Fruit fly (Drosophila melanogaster): Measurements from ENCODE around the gene CG7720.

Gene CG7720

dm6 chr3R:18739978-18740954, 54.7 kb downstream of the CG7720 start (continued):
- TF ChIP-seq Antp (GFP tag; optimal IDR thresholded peaks at IDR 0.05), result no peak
- TF ChIP-seq kni (GFP tag; optimal IDR thresholded peaks at IDR 0.05), result peak; percentile 53
- TF ChIP-seq CG14710 (tag; optimal IDR thresholded peaks at IDR 0.05), result no peak
- no peak for TF ChIP-seq CG14441 (GFP tag; IDR thresholded peaks at IDR 0.05)
- no peak for TF ChIP-seq HLH3B (GFP tag; IDR thresholded peaks at IDR 0.05)
- TF ChIP-seq CG31365 (tag; optimal IDR thresholded peaks at IDR 0.05), result no peak
- no peak for TF ChIP-seq grau (tag; optimal IDR thresholded peaks at IDR 0.05)
- TF ChIP-seq tna (GFP tag; IDR thresholded peaks at IDR 0.05; ENCODE audit: partially characterized antibody), result no peak
- TF ChIP-seq Tbp (GFP tag; optimal IDR thresholded peaks at IDR 0.05), result no peak
- TF ChIP-seq BEAF-32 (GFP tag; optimal IDR thresholded peaks at IDR 0.05), result peak; percentile 0
- TF ChIP-seq Gsc (GFP tag; IDR thresholded peaks at IDR 0.05), result no peak
- 0 out of 2 replicates have a peak, but pooled peaks have one; percentile 6 for TF ChIP-seq H2.0 (GFP tag; IDR thresholded peaks at IDR 0.05)
- TF ChIP-seq Myb (GFP tag; optimal IDR thresholded peaks at IDR 0.05), result no peak
- peak; percentile 58 for TF ChIP-seq HLHmδ (GFP tag; optimal IDR thresholded peaks at IDR 0.05)
- peak; percentile 35 for TF ChIP-seq grn (GFP tag; optimal IDR thresholded peaks at IDR 0.05)
- TF ChIP-seq NfI (GFP tag; optimal IDR thresholded peaks at IDR 0.05), result no peak
- no peak for TF ChIP-seq sim (GFP tag; IDR thresholded peaks at IDR 0.05)
- no peak for TF ChIP-seq CG2129 (GFP tag; IDR thresholded peaks at IDR 0.05; ENCODE audit: partially characterized antibody)
- TF ChIP-seq seq (GFP tag; IDR thresholded peaks at IDR 0.05), result 0 out of 2 replicates have a peak, but pooled peaks have one; percentile 19
- TF ChIP-seq CG12769 (tag; optimal IDR thresholded peaks at IDR 0.05), result peak; percentile 31
- 0 out of 3 replicates have a peak, but pooled peaks have one; percentile 24 for TF ChIP-seq CG6791 (GFP tag; IDR thresholded peaks at IDR 0.05; ENCODE audit: partially characterized antibody)
- no peak for TF ChIP-seq hkb (optimal IDR thresholded peaks at IDR 0.05)
- TF ChIP-seq hkb (GFP tag; IDR thresholded peaks at IDR 0.05), result 0 out of 2 replicates have a peak, but pooled peaks have one; percentile 52
- TF ChIP-seq CG4617 (GFP tag; optimal IDR thresholded peaks at IDR 0.05; ENCODE audit: borderline replicate concordance), result no peak
- no peak for TF ChIP-seq schlank (tag; optimal IDR thresholded peaks at IDR 0.05)
- TF ChIP-seq Xrp1 (GFP tag; IDR thresholded peaks at IDR 0.05), result no peak
- no peak for TF ChIP-seq CG12659 (GFP tag; optimal IDR thresholded peaks at IDR 0.05)
- peak; percentile 17 for TF ChIP-seq PHDP (tag; optimal IDR thresholded peaks at IDR 0.05)
- peak; percentile 9 for TF ChIP-seq CG8281 (tag; optimal IDR thresholded peaks at IDR 0.05)
- peak; percentile 62; the same call in 1 of the 3 replicates for TF ChIP-seq otp (GFP tag; IDR thresholded peaks at IDR 0.05)
- no peak for TF ChIP-seq CG13624 (GFP tag; optimal IDR thresholded peaks at IDR 0.05)
- TF ChIP-seq scrt (GFP tag; optimal IDR thresholded peaks at IDR 0.05), result peak; percentile 95
- no peak for TF ChIP-seq CG8944 (GFP tag; optimal IDR thresholded peaks at IDR 0.05)
- TF ChIP-seq Atf3 (GFP tag; optimal IDR thresholded peaks at IDR 0.05), result no peak
- TF ChIP-seq CG32767 (GFP tag; IDR thresholded peaks at IDR 0.05), result 0 out of 2 replicates have a peak, but pooled peaks have one; percentile 18
- no peak for TF ChIP-seq CG6654 (GFP tag; optimal IDR thresholded peaks at IDR 0.05)
- TF ChIP-seq CG16863 (GFP tag; optimal IDR thresholded peaks at IDR 0.05), result no peak
- peak; percentile 88 for TF ChIP-seq abd-A (tag; optimal IDR thresholded peaks at IDR 0.05)
- TF ChIP-seq wek (GFP tag; optimal IDR thresholded peaks at IDR 0.05), result peak; percentile 69
- TF ChIP-seq CG7556 (GFP tag; optimal IDR thresholded peaks at IDR 0.05), result no peak
- TF ChIP-seq CG17568 (GFP tag; optimal IDR thresholded peaks at IDR 0.05), result no peak
- no peak for TF ChIP-seq CG1602 (GFP tag; optimal IDR thresholded peaks at IDR 0.05)
- peak; percentile 28; the same call in 1 of the 2 replicates for TF ChIP-seq CG3847 (GFP tag; IDR thresholded peaks at IDR 0.05)
- peak; percentile 37; the same call in 1 of the 2 replicates for TF ChIP-seq bbx (GFP tag; IDR thresholded peaks at IDR 0.05; ENCODE audit: partially characterized antibody)
- TF ChIP-seq CG31224 (GFP tag; IDR thresholded peaks at IDR 0.05), result no peak
- TF ChIP-seq Sry-β (GFP tag; optimal IDR thresholded peaks at IDR 0.05), result peak; percentile 98
- TF ChIP-seq CG1603 (tag; optimal IDR thresholded peaks at IDR 0.05), result peak; percentile 33
- no peak for TF ChIP-seq btn (GFP tag; optimal IDR thresholded peaks at IDR 0.05)

Measured in whole organism, embryonic.